Fruit fly (Drosophila melanogaster) whole organism, embryonic: Measurements from ENCODE around the gene Tbcc.
A peak's percentile ranks its signal among the peaks of the same experiment; 100 is the strongest.

Experiments
- ATbp ChIP-seq: fragments of 200-800 bp; sonication (Bioruptor generic); optimal IDR thresholded peaks from 2 replicates; lab custom pipeline; 2017; ENCODE audit warnings: missing biosample characterization, mild to moderate bottlenecking, missing genetic modification characterization, missing genetic modification reagents
- CG10209 ChIP-seq: fragments of 200-800 bp; sonication (Bioruptor generic); optimal IDR thresholded peaks from 3 replicates; lab custom pipeline; 2017; ENCODE audit warnings: missing biosample characterization, mild to moderate bottlenecking, missing genetic modification characterization, missing genetic modification reagents
- CG10267 ChIP-seq: fragments of 200-800 bp; sonication (Bioruptor generic); optimal IDR thresholded peaks from 2 replicates; lab custom pipeline; 2018; ENCODE audit warnings: missing biosample characterization, mild to moderate bottlenecking, missing genetic modification characterization, moderate library complexity
- CG10431 ChIP-seq: fragments of 200-800 bp; sonication (Bioruptor generic); optimal IDR thresholded peaks from 3 replicates; lab custom pipeline; 2018; ENCODE audit warnings: missing biosample characterization, mild to moderate bottlenecking, missing genetic modification characterization
- CG12236 ChIP-seq: fragments of 200-800 bp; sonication (Bioruptor generic); optimal IDR thresholded peaks from 2 replicates; lab custom pipeline; 2016; ENCODE audit warnings: missing biosample characterization, missing genetic modification characterization
- CG13296 ChIP-seq: fragments of 200-800 bp; sonication (Bioruptor generic); optimal IDR thresholded peaks from 3 replicates; lab custom pipeline; 2018; ENCODE audit warnings: missing biosample characterization, mild to moderate bottlenecking, missing genetic modification characterization
- CG13424 ChIP-seq: fragments of 200-800 bp; sonication (Bioruptor generic); optimal IDR thresholded peaks from 2 replicates; lab custom pipeline; 2019; ENCODE audit warnings: missing biosample characterization, mild to moderate bottlenecking, missing genetic modification characterization, moderate library complexity
- CG14014 ChIP-seq: fragments of 200-800 bp; sonication (Bioruptor generic); IDR thresholded peaks from 2 replicates; pipeline ENCODE4 v1.3.6; 2022; ENCODE audit warnings: missing biosample characterization, missing genetic modification characterization
- CG14710 ChIP-seq: fragments of 200-800 bp; sonication (Bioruptor generic); optimal IDR thresholded peaks from 3 replicates; lab custom pipeline; 2019; ENCODE audit warnings: missing biosample characterization, mild to moderate bottlenecking, missing genetic modification characterization, moderate library complexity
- CG14860 ChIP-seq: fragments of 200-800 bp; sonication (Bioruptor generic); IDR thresholded peaks from 3 replicates; pipeline ENCODE4 v1.3.6; 2022; ENCODE audit warnings: missing biosample characterization, missing genetic modification characterization; ENCODE audit not compliant: partially characterized antibody
- CG18262 ChIP-seq: fragments of 200-800 bp; optimal IDR thresholded peaks from 3 replicates; lab custom pipeline; 2019; ENCODE audit warnings: missing biosample characterization, mild to moderate bottlenecking, missing genetic modification characterization, moderate library complexity
- CG1832 ChIP-seq: fragments of 200-800 bp; sonication (Bioruptor generic); optimal IDR thresholded peaks from 2 replicates; lab custom pipeline; 2017; ENCODE audit warnings: missing biosample characterization, mild to moderate bottlenecking, missing genetic modification characterization, inconsistent platforms
- CG2120 ChIP-seq: fragments of 200-800 bp; sonication (Bioruptor generic); optimal IDR thresholded peaks from 3 replicates; lab custom pipeline; 2016; ENCODE audit warnings: missing biosample characterization, missing genetic modification characterization
- CG2712 ChIP-seq: fragments of 200-800 bp; optimal IDR thresholded peaks from 3 replicates; lab custom pipeline; 2019; ENCODE audit warnings: missing biosample characterization, mild to moderate bottlenecking, missing genetic modification characterization, moderate library complexity
- CG4360 ChIP-seq: fragments of 200-800 bp; sonication (Bioruptor generic); IDR thresholded peaks from 2 replicates; pipeline ENCODE4 v1.3.6; 2022; ENCODE audit warnings: missing biosample characterization, missing genetic modification characterization
- CG6683 ChIP-seq: fragments of 200-800 bp; sonication (Bioruptor generic); optimal IDR thresholded peaks from 2 replicates; lab custom pipeline; 2017; ENCODE audit warnings: missing biosample characterization, mild to moderate bottlenecking, missing genetic modification characterization, missing genetic modification reagents
- CG6854 ChIP-seq: fragments of 200-800 bp; sonication (Bioruptor generic); optimal IDR thresholded peaks from 3 replicates; lab custom pipeline; 2017; ENCODE audit warnings: missing biosample characterization, mild to moderate bottlenecking, missing genetic modification characterization
- Camta ChIP-seq: fragments of 200-800 bp; sonication (Bioruptor generic); optimal IDR thresholded peaks from 2 replicates; lab custom pipeline; 2016; ENCODE audit warnings: missing biosample characterization, missing genetic modification characterization
- CkIIα-i1 ChIP-seq: fragments of 200-800 bp; sonication (Bioruptor generic); IDR thresholded peaks from 2 replicates; pipeline ENCODE4 v1.3.6; 2022; ENCODE audit warnings: missing biosample characterization, missing genetic modification characterization
- Dll ChIP-seq: fragments of 200-800 bp; sonication (Bioruptor generic); IDR thresholded peaks from 4 replicates; pipeline ENCODE4 v1.3.6; 2022; ENCODE audit warnings: missing biosample characterization, missing genetic modification characterization; ENCODE audit not compliant: partially characterized antibody
- Doc2 ChIP-seq: fragments of 200-800 bp; sonication (Bioruptor generic); IDR thresholded peaks from 2 replicates; pipeline ENCODE4 v1.3.6; 2022; ENCODE audit warnings: missing biosample characterization, missing genetic modification characterization
- Dp ChIP-seq: fragments of 200-800 bp; sonication (Bioruptor generic); optimal IDR thresholded peaks from 2 replicates; lab custom pipeline; 2018; ENCODE audit warnings: missing biosample characterization, mild to moderate bottlenecking, missing genetic modification characterization, moderate library complexity
- Hr51 ChIP-seq, 2 experiments: fragments of 200-800 bp; sonication (Bioruptor generic); optimal IDR thresholded peaks; 2 replicates in 1 of 2; 3 replicates in 1 of 2; lab custom pipeline; 2016 to 2018; ENCODE audit warnings: missing biosample characterization in 2 of 2, missing genetic modification characterization in 2 of 2, mild to moderate bottlenecking in 1 of 2, moderate library complexity in 1 of 2
- Kr ChIP-seq: fragments of 200-800 bp; sonication (Bioruptor generic); optimal IDR thresholded peaks from 2 replicates; lab custom pipeline; 2017; ENCODE audit warnings: missing biosample characterization, mild to moderate bottlenecking, missing genetic modification characterization
- Nf-YA ChIP-seq: fragments of 200-800 bp; sonication (Bioruptor generic); IDR thresholded peaks from 2 replicates; pipeline ENCODE4 v1.3.6; 2022; ENCODE audit warnings: missing biosample characterization, missing genetic modification characterization
- PHDP ChIP-seq: fragments of 200-800 bp; sonication (Bioruptor generic); optimal IDR thresholded peaks from 3 replicates; lab custom pipeline; 2018; ENCODE audit warnings: missing biosample characterization, mild to moderate bottlenecking, missing genetic modification characterization, moderate library complexity
- Sin3A ChIP-seq: fragments of >200 bp; optimal IDR thresholded peaks from 2 replicates; lab custom pipeline; 2018
- Taf1 ChIP-seq: fragments of 200-800 bp; sonication (Bioruptor generic); IDR thresholded peaks from 2 replicates; pipeline ENCODE4 v1.3.6; 2022; ENCODE audit warnings: missing biosample characterization, missing genetic modification characterization
- ato ChIP-seq: fragments of 200-800 bp; sonication (Bioruptor generic); IDR thresholded peaks from 2 replicates; pipeline ENCODE4 v1.3.6; 2022; ENCODE audit warnings: missing biosample characterization, missing genetic modification characterization; ENCODE audit not compliant: partially characterized antibody
- btn ChIP-seq: fragments of 200-800 bp; sonication (Bioruptor generic); optimal IDR thresholded peaks from 2 replicates; lab custom pipeline; 2016; ENCODE audit warnings: missing biosample characterization, missing genetic modification characterization
- cad ChIP-seq: fragments of >200 bp; optimal IDR thresholded peaks from 2 replicates; lab custom pipeline; 2017; ENCODE audit warnings: missing biosample characterization, missing genetic modification characterization
- dan ChIP-seq: fragments of 200-800 bp; sonication (Bioruptor generic); IDR thresholded peaks from 2 replicates; pipeline ENCODE4 v1.3.6; 2022; ENCODE audit warnings: missing biosample characterization, missing genetic modification characterization
- dm ChIP-seq: fragments of 200-800 bp; sonication (Bioruptor generic); optimal IDR thresholded peaks from 3 replicates; lab custom pipeline; 2016; ENCODE audit warnings: missing biosample characterization, missing genetic modification characterization
- dysf ChIP-seq: fragments of 200-800 bp; sonication (Bioruptor generic); IDR thresholded peaks from 3 replicates; pipeline ENCODE4 v1.3.6; 2022; ENCODE audit warnings: missing biosample characterization, missing genetic modification characterization
- fd96Cb ChIP-seq: fragments of 200-800 bp; sonication (Bioruptor generic); optimal IDR thresholded peaks from 2 replicates; lab custom pipeline; 2018; ENCODE audit warnings: missing biosample characterization, mild to moderate bottlenecking, missing genetic modification characterization, moderate library complexity
- lab ChIP-seq: fragments of 200-800 bp; sonication (Bioruptor generic); optimal IDR thresholded peaks from 3 replicates; lab custom pipeline; 2017; ENCODE audit warnings: missing biosample characterization, missing genetic modification characterization, mild to moderate bottlenecking, moderate library complexity, missing genetic modification reagents
- lbe ChIP-seq: fragments of 200-800 bp; sonication (Bioruptor generic); optimal IDR thresholded peaks from 2 replicates; lab custom pipeline; 2016; ENCODE audit warnings: missing biosample characterization, mild to moderate bottlenecking, missing genetic modification characterization
- mld ChIP-seq: fragments of 200-800 bp; sonication (Bioruptor generic); IDR thresholded peaks from 3 replicates; pipeline ENCODE4 v1.3.6; 2022; ENCODE audit warnings: missing biosample characterization, missing genetic modification characterization; ENCODE audit not compliant: partially characterized antibody
- org-1 ChIP-seq: fragments of 200-800 bp; sonication (Bioruptor generic); optimal IDR thresholded peaks from 2 replicates; lab custom pipeline; 2017; ENCODE audit warnings: missing biosample characterization, missing genetic modification characterization
- pfk ChIP-seq: fragments of 200-800 bp; sonication (Bioruptor generic); optimal IDR thresholded peaks from 2 replicates; lab custom pipeline; 2018; ENCODE audit warnings: missing biosample characterization, mild to moderate bottlenecking, missing genetic modification characterization, moderate library complexity
- sd ChIP-seq: fragments of 200-800 bp; sonication (Bioruptor generic); optimal IDR thresholded peaks from 3 replicates; lab custom pipeline; 2018; ENCODE audit warnings: missing biosample characterization, mild to moderate bottlenecking, missing genetic modification characterization, moderate library complexity
- slou ChIP-seq: fragments of 200-800 bp; sonication (Bioruptor generic); optimal IDR thresholded peaks from 3 replicates; lab custom pipeline; 2016; ENCODE audit warnings: missing biosample characterization, missing genetic modification characterization
- sr ChIP-seq: fragments of 200-800 bp; sonication (Bioruptor generic); IDR thresholded peaks from 3 replicates; pipeline ENCODE4 v1.3.6; 2022; ENCODE audit warnings: missing biosample characterization, missing genetic modification characterization
- ssp ChIP-seq: fragments of 200-800 bp; sonication (Bioruptor generic); IDR thresholded peaks from 2 replicates; pipeline ENCODE4 v1.3.6; 2022; ENCODE audit warnings: missing biosample characterization, missing genetic modification characterization
- tap ChIP-seq: fragments of 200-800 bp; optimal IDR thresholded peaks from 3 replicates; lab custom pipeline; 2019; ENCODE audit warnings: missing biosample characterization, mild to moderate bottlenecking, missing genetic modification characterization, moderate library complexity
- tin ChIP-seq: fragments of 200-800 bp; sonication (Bioruptor generic); optimal IDR thresholded peaks from 3 replicates; lab custom pipeline; 2016; ENCODE audit warnings: missing biosample characterization, missing genetic modification characterization
- tx ChIP-seq: fragments of 200-800 bp; sonication (Bioruptor generic); optimal IDR thresholded peaks from 2 replicates; lab custom pipeline; 2016; ENCODE audit warnings: missing biosample characterization, missing genetic modification characterization
- vnd ChIP-seq: fragments of 200-800 bp; sonication (Bioruptor generic); IDR thresholded peaks from 3 replicates; pipeline ENCODE4 v1.3.6; 2022; ENCODE audit warnings: missing biosample characterization, missing genetic modification characterization; ENCODE audit not compliant: partially characterized antibody
- wor ChIP-seq: fragments of 200-800 bp; sonication (Bioruptor generic); IDR thresholded peaks from 2 replicates; pipeline ENCODE4 v1.3.6; 2022; ENCODE audit warnings: missing biosample characterization, missing genetic modification characterization
- z ChIP-seq: fragments of 200-800 bp; sonication (Bioruptor generic); IDR thresholded peaks from 3 replicates; pipeline ENCODE4 v1.3.6; 2022; ENCODE audit warnings: missing biosample characterization, missing genetic modification characterization

Gene Tbcc

dm6 chr2L:4224158-4224799, 36.7 kb upstream of the Tbcc start (continued):
- no peak for TF ChIP-seq Taf1 (GFP tag; lab: Robert Waterston, UW)
- peak; percentile 57 for TF ChIP-seq CG13296 (GFP tag; lab: Kevin White, UChicago)
- no peak for TF ChIP-seq CG13424 (tag; lab: Kevin White, UChicago)
- TF ChIP-seq cad (GFP tag; lab: Kevin White, UChicago): no peak
- TF ChIP-seq ato: no peak
- peak; percentile 28 for TF ChIP-seq PHDP (tag; lab: Kevin White, UChicago)
- TF ChIP-seq CG14860 (GFP tag; lab: Robert Waterston, UW): no peak
- no peak for TF ChIP-seq Camta (GFP tag; lab: Kevin White, UChicago)
- peak; percentile 80 for TF ChIP-seq CG2120 (GFP tag; lab: Kevin White, UChicago)
- no peak for TF ChIP-seq pfk
- TF ChIP-seq sd: no peak
- TF ChIP-seq sr (GFP tag; lab: Robert Waterston, UW): no peak
- TF ChIP-seq CG14710: peak; percentile 18
- no peak for TF ChIP-seq z (GFP tag; lab: Robert Waterston, UW)
- no peak for TF ChIP-seq CG6683 (GFP tag; lab: Kevin White, UChicago)
- TF ChIP-seq lbe: peak; percentile 41
- TF ChIP-seq Dp: peak; percentile 92
- TF ChIP-seq CG10431 (GFP tag; lab: Kevin White, UChicago): peak; percentile 24
- TF ChIP-seq tx: no peak
- no peak for TF ChIP-seq Sin3A (lab: Kevin White, UChicago)
- TF ChIP-seq ssp (GFP tag; lab: Robert Waterston, UW): no peak
- no peak for TF ChIP-seq wor (GFP tag; lab: Robert Waterston, UW)
- TF ChIP-seq slou: no peak
- TF ChIP-seq Doc2 (GFP tag; lab: Robert Waterston, UW): no peak
- no peak for TF ChIP-seq tin (GFP tag; lab: Kevin White, UChicago)
- TF ChIP-seq CG4360 (GFP tag; lab: Robert Waterston, UW): no peak
- TF ChIP-seq CG10209: no peak
- no peak for TF ChIP-seq fd96Cb (tag; lab: Kevin White, UChicago)
- no peak for TF ChIP-seq Dll (GFP tag; lab: Robert Waterston, UW)
- TF ChIP-seq Kr (GFP tag; lab: Kevin White, UChicago): no peak
- TF ChIP-seq org-1 (GFP tag; lab: Kevin White, UChicago): no peak
- no peak for TF ChIP-seq CG6854 (GFP tag; lab: Kevin White, UChicago)
- no peak for TF ChIP-seq dm (GFP tag; lab: Kevin White, UChicago)
- TF ChIP-seq tap (tag; lab: Kevin White, UChicago): peak; percentile 10
- peak; percentile 29 for TF ChIP-seq ATbp
- peak; percentile 94 for TF ChIP-seq CG10267 (tag; lab: Kevin White, UChicago)
- TF ChIP-seq lab (GFP tag; lab: Kevin White, UChicago): peak; percentile 76
- TF ChIP-seq CG18262 (tag; lab: Kevin White, UChicago): peak; percentile 1
- peak; percentile 13 for TF ChIP-seq CG2712 (tag; lab: Kevin White, UChicago)
- no peak for TF ChIP-seq dan
- TF ChIP-seq vnd (GFP tag; lab: Robert Waterston, UW): peak; percentile 50; the same call in 1 of the 3 replicates
- TF ChIP-seq mld: no peak
- no peak for TF ChIP-seq CG1832 (GFP tag; lab: Kevin White, UChicago)
- TF ChIP-seq btn (GFP tag; lab: Kevin White, UChicago): no peak
- no peak for TF ChIP-seq CkIIα-i1 (GFP tag; lab: Robert Waterston, UW)
- no peak for TF ChIP-seq Hr51 (GFP tag; optimal IDR thresholded peaks at IDR 0.05; lab: Kevin White, UChicago)
- 0 out of 2 replicates have a peak, but pooled peaks have one; percentile 22 for TF ChIP-seq Nf-YA (GFP tag; lab: Robert Waterston, UW)
- TF ChIP-seq dysf (GFP tag; lab: Robert Waterston, UW): no peak; the same call in 2 of the 3 replicates
- no peak for TF ChIP-seq CG14014
- no peak for TF ChIP-seq CG12236 (GFP tag; lab: Kevin White, UChicago)
